Fruit fly (Drosophila melanogaster): ENCODE results near the gene CSN8.

Gene CSN8

DNA sequence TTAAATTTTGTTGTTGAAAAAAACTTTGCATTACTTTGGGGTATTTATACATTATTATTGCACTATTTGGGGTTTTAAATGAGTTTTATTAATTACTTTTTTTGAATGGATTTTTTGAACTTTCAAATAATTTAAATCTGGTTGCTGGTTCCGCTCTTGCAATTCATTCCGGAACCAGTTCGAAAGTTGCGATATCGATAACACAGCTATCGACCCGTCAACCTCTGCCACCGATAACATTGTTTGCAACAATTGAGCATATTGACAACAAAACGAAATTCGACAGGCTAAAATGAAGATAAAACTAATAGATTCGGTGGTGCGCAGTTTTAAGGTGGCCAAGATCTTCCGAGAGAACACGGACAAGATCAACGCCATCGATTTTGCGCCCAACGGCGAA is 9.6 kb downstream of the CSN8 start, which contains the start of gene Wdr82 (continued):
- TF ChIP-seq CG14710 (tag; optimal IDR thresholded peaks at IDR 0.05) (peak; percentile 28), tap (tag; optimal IDR thresholded peaks at IDR 0.05) (no peak), CG17568 (GFP tag; optimal IDR thresholded peaks at IDR 0.05) (no peak), CG13287 (GFP tag; IDR thresholded peaks at IDR 0.05; ENCODE audit: partially characterized antibody) (peak; percentile 85), H15 (GFP tag; IDR thresholded peaks at IDR 0.05) (no peak), CG10267 (tag; optimal IDR thresholded peaks at IDR 0.05) (peak; percentile 22), CG2129 (GFP tag; IDR thresholded peaks at IDR 0.05; ENCODE audit: partially characterized antibody) (peak; percentile 55; the same call in 1 of the 2 replicates), ato (GFP tag; IDR thresholded peaks at IDR 0.05; ENCODE audit: partially characterized antibody) (peak; percentile 83), nom (GFP tag; optimal IDR thresholded peaks at IDR 0.05) (no peak), CG15514 (GFP tag; optimal IDR thresholded peaks at IDR 0.05) (peak; percentile 100)

- TF ChIP-seq sug (tag; optimal IDR thresholded peaks at IDR 0.05) (peak; percentile 99), Antp (GFP tag; optimal IDR thresholded peaks at IDR 0.05) (peak; percentile 82), CG7556 (GFP tag; optimal IDR thresholded peaks at IDR 0.05) (peak; percentile 99), tin (GFP tag; optimal IDR thresholded peaks at IDR 0.05) (peak; percentile 99), unc-4 (GFP tag; IDR thresholded peaks at IDR 0.05; ENCODE audit: partially characterized antibody) (peak; percentile 88), CG9876 (GFP tag; optimal IDR thresholded peaks at IDR 0.05) (peak; percentile 55), Vsx1 (GFP tag; optimal IDR thresholded peaks at IDR 0.05) (peak; percentile 98), dati (GFP tag; IDR thresholded peaks at IDR 0.05) (peak; percentile 98), Ets65A (GFP tag) (peak; percentile 97), CG3726 (GFP tag; IDR thresholded peaks at IDR 0.05) (peak; percentile 99), CG11695 (GFP tag; IDR thresholded peaks at IDR 0.05) (peak; percentile 100), CG18476 (GFP tag; optimal IDR thresholded peaks at IDR 0.05) (peak; percentile 97), NK7.1 (GFP tag; optimal IDR thresholded peaks at IDR 0.05) (peak; percentile 92), CG10209 (GFP tag; optimal IDR thresholded peaks at IDR 0.05) (peak; percentile 99), fd64A (GFP tag; optimal IDR thresholded peaks at IDR 0.05) (peak; percentile 98), tll (GFP tag; optimal IDR thresholded peaks at IDR 0.05) (peak in 1 of 2 experiments; percentile 84), Lhr (GFP tag; optimal IDR thresholded peaks at IDR 0.05) (peak; percentile 97), CG6689 (GFP tag; IDR thresholded peaks at IDR 0.05) (peak; percentile 99), Scr (GFP tag; IDR thresholded peaks at IDR 0.05; ENCODE audit: partially characterized antibody) (peak; percentile 79), fd102C (GFP tag; optimal IDR thresholded peaks at IDR 0.05) (peak; percentile 89), CG11723 (GFP tag; optimal IDR thresholded peaks at IDR 0.05) (peak; percentile 99), CG14965 (GFP tag; optimal IDR thresholded peaks at IDR 0.05; ENCODE audit: borderline replicate concordance) (peak; percentile 37), CG33557 (GFP tag; optimal IDR thresholded peaks at IDR 0.05) (peak; percentile 99), emc (GFP tag; optimal IDR thresholded peaks at IDR 0.05) (peak; percentile 91), CG6854 (GFP tag; optimal IDR thresholded peaks at IDR 0.05) (peak; percentile 100), bab2 (GFP tag; optimal IDR thresholded peaks at IDR 0.05) (peak; percentile 96), jumu (GFP tag; optimal IDR thresholded peaks at IDR 0.05) (peak; percentile 91), CG7963 (GFP tag; IDR thresholded peaks at IDR 0.05; ENCODE audit: partially characterized antibody) (peak; percentile 58), bsh (GFP tag; optimal IDR thresholded peaks at IDR 0.05) (peak; percentile 97 to 100), Chrac-16 (GFP tag; optimal IDR thresholded peaks at IDR 0.05) (peak; percentile 99), pho (GFP tag; optimal IDR thresholded peaks at IDR 0.05) (peak; percentile 95), dpn (GFP tag; optimal IDR thresholded peaks at IDR 0.05) (peak; percentile 96 to 100), CG6791 (GFP tag; IDR thresholded peaks at IDR 0.05; ENCODE audit: partially characterized antibody) (peak; percentile 64), CG14667 (GFP tag; IDR thresholded peaks at IDR 0.05) (peak; percentile 99), CG2678 (tag; optimal IDR thresholded peaks at IDR 0.05) (peak; percentile 100), CG10654 (GFP tag; optimal IDR thresholded peaks at IDR 0.05) (peak; percentile 99), CG1233 (GFP tag; optimal IDR thresholded peaks at IDR 0.05) (peak; percentile 99), HLH3B (GFP tag; IDR thresholded peaks at IDR 0.05) (peak; percentile 100)
These were observed 12.1 kb downstream of the CSN8 start, which contains the start of the genes CG13390 and CG17294 for dm6 chr2L:8376717-8377116. Gene CG13390 (minus strand): TSS chr2L:8376797. Gene CG17294 (plus strand): TSS chr2L:8377035.

All from whole organism, embryonic.